Fruit fly (Drosophila melanogaster) whole organism, embryonic: ENCODE results near the gene sqh.
A peak's percentile ranks its signal among the peaks of the same experiment; 100 is the strongest.

Experiments
- Asciz ChIP-seq: fragments of 200-800 bp; sonication (Bioruptor generic); optimal IDR thresholded peaks from 2 replicates; lab custom pipeline; 2017; ENCODE audit warnings: missing biosample characterization, mild to moderate bottlenecking, missing genetic modification characterization, missing genetic modification reagents
- Bteb2 ChIP-seq: fragments of 200-800 bp; sonication (Bioruptor generic); optimal IDR thresholded peaks from 2 replicates; lab custom pipeline; 2016; ENCODE audit warnings: missing biosample characterization, missing genetic modification characterization
- CG12071 ChIP-seq: fragments of 200-800 bp; sonication (Bioruptor generic); optimal IDR thresholded peaks from 3 replicates; lab custom pipeline; 2018; ENCODE audit warnings: missing biosample characterization, mild to moderate bottlenecking, missing genetic modification characterization
- CG1233 ChIP-seq: fragments of 200-800 bp; sonication (Bioruptor generic); optimal IDR thresholded peaks from 4 replicates; lab custom pipeline; 2018; ENCODE audit warnings: missing biosample characterization, mild to moderate bottlenecking, missing genetic modification characterization
- CG1602 ChIP-seq: fragments of 200-800 bp; sonication (Bioruptor generic); optimal IDR thresholded peaks from 3 replicates; lab custom pipeline; 2016; ENCODE audit warnings: missing biosample characterization, missing genetic modification characterization
- CG18011 ChIP-seq: fragments of 200-800 bp; sonication (Bioruptor generic); optimal IDR thresholded peaks from 2 replicates; lab custom pipeline; 2017; ENCODE audit warnings: missing biosample characterization, missing genetic modification characterization, mild to moderate bottlenecking, moderate library complexity, missing genotype
- CG18619 ChIP-seq: fragments of 200-800 bp; sonication (Bioruptor generic); optimal IDR thresholded peaks from 3 replicates; lab custom pipeline; 2017; ENCODE audit warnings: missing biosample characterization, mild to moderate bottlenecking, missing genetic modification characterization
- CG18764 ChIP-seq: fragments of 200-800 bp; sonication (Bioruptor generic); optimal IDR thresholded peaks from 3 replicates; lab custom pipeline; 2016; ENCODE audit warnings: missing biosample characterization, missing genetic modification characterization
- CG2678 ChIP-seq: fragments of 200-800 bp; sonication (Bioruptor generic); optimal IDR thresholded peaks from 3 replicates; lab custom pipeline; 2019; ENCODE audit warnings: missing biosample characterization, mild to moderate bottlenecking, missing genetic modification characterization, moderate library complexity
- CG2875 ChIP-seq: fragments of 200-800 bp; sonication (Bioruptor generic); optimal IDR thresholded peaks from 2 replicates; lab custom pipeline; 2017; ENCODE audit warnings: missing biosample characterization, mild to moderate bottlenecking, missing genetic modification characterization, missing genetic modification reagents
- CG4404 ChIP-seq: fragments of 200-800 bp; sonication (Bioruptor generic); IDR thresholded peaks from 2 replicates; pipeline ENCODE4 v1.3.6; 2022; ENCODE audit warnings: missing biosample characterization, missing genetic modification characterization
- CG7357 ChIP-seq: fragments of 200-800 bp; sonication (Bioruptor generic); IDR thresholded peaks from 3 replicates; pipeline ENCODE4 v1.3.6; 2022; ENCODE audit warnings: missing biosample characterization, missing genetic modification characterization
- CG7372 ChIP-seq: fragments of 200-800 bp; sonication (Bioruptor generic); IDR thresholded peaks from 2 replicates; pipeline ENCODE4 v1.3.6; 2022; ENCODE audit warnings: missing biosample characterization, missing genetic modification characterization
- CG7786 ChIP-seq: fragments of 200-800 bp; sonication (Bioruptor generic); optimal IDR thresholded peaks from 2 replicates; lab custom pipeline; 2016; ENCODE audit warnings: missing biosample characterization, missing genetic modification characterization
- CG8478 ChIP-seq: fragments of >200 bp; optimal IDR thresholded peaks from 2 replicates; lab custom pipeline; 2018
- CHES-1-like ChIP-seq: fragments of 200-800 bp; sonication (Bioruptor generic); optimal IDR thresholded peaks from 2 replicates; lab custom pipeline; 2016; ENCODE audit warnings: missing biosample characterization, missing genetic modification characterization
- Dll ChIP-seq: fragments of 200-800 bp; sonication (Bioruptor generic); IDR thresholded peaks from 4 replicates; pipeline ENCODE4 v1.3.6; 2022; ENCODE audit warnings: missing biosample characterization, missing genetic modification characterization; ENCODE audit not compliant: partially characterized antibody
- Doc2 ChIP-seq: fragments of 200-800 bp; sonication (Bioruptor generic); IDR thresholded peaks from 2 replicates; pipeline ENCODE4 v1.3.6; 2022; ENCODE audit warnings: missing biosample characterization, missing genetic modification characterization
- Gug ChIP-seq: fragments of 200-800 bp; sonication (Bioruptor generic); IDR thresholded peaks from 4 replicates; pipeline ENCODE4 v1.3.6; 2022; ENCODE audit warnings: missing biosample characterization, missing genetic modification characterization
- Hr39 ChIP-seq: fragments of >200 bp; optimal IDR thresholded peaks from 2 replicates; lab custom pipeline; 2017
- Lpt ChIP-seq: fragments of >200 bp; optimal IDR thresholded peaks from 2 replicates; lab custom pipeline; 2018; ENCODE audit warnings: missing biosample characterization, missing genetic modification characterization
- Med ChIP-seq: fragments of 200-800 bp; sonication (Bioruptor generic); peaks from one replicate; lab custom pipeline; 2016; ENCODE audit warnings: missing biosample characterization, missing genetic modification characterization, mild to moderate bottlenecking, inconsistent platforms, moderate library complexity
- Neu2 ChIP-seq: fragments of 200-800 bp; sonication (Bioruptor generic); optimal IDR thresholded peaks from 3 replicates; lab custom pipeline; 2016; ENCODE audit warnings: missing biosample characterization, missing genetic modification characterization, borderline replicate concordance
- Nf-YC ChIP-seq: fragments of 200-800 bp; optimal IDR thresholded peaks from 3 replicates; lab custom pipeline; 2019; ENCODE audit warnings: missing biosample characterization, mild to moderate bottlenecking, missing genetic modification characterization, moderate library complexity
- NfI ChIP-seq: fragments of 200-800 bp; sonication (Bioruptor generic); optimal IDR thresholded peaks from 3 replicates; lab custom pipeline; 2018; ENCODE audit warnings: missing biosample characterization, mild to moderate bottlenecking, missing genetic modification characterization, moderate library complexity
- Oaz ChIP-seq: fragments of 200-800 bp; sonication (Bioruptor generic); IDR thresholded peaks from 2 replicates; pipeline ENCODE4 v1.3.6; 2022; ENCODE audit warnings: missing biosample characterization, missing genetic modification characterization
- Opbp ChIP-seq: fragments of 200-800 bp; sonication (Bioruptor generic); IDR thresholded peaks from 3 replicates; pipeline ENCODE4 v1.3.6; 2022; ENCODE audit warnings: missing biosample characterization, missing genetic modification characterization; ENCODE audit not compliant: partially characterized antibody
- PHDP ChIP-seq: fragments of 200-800 bp; sonication (Bioruptor generic); optimal IDR thresholded peaks from 3 replicates; lab custom pipeline; 2018; ENCODE audit warnings: missing biosample characterization, mild to moderate bottlenecking, missing genetic modification characterization, moderate library complexity
- Sox102F ChIP-seq: fragments of 200-800 bp; sonication (Bioruptor generic); optimal IDR thresholded peaks from 2 replicates; lab custom pipeline; 2018; ENCODE audit warnings: missing biosample characterization, mild to moderate bottlenecking, missing genetic modification characterization, moderate library complexity
- Spps ChIP-seq: fragments of 200-800 bp; sonication (Bioruptor generic); optimal IDR thresholded peaks from 2 replicates; lab custom pipeline; 2018; ENCODE audit warnings: missing biosample characterization, mild to moderate bottlenecking, missing genetic modification characterization
- al ChIP-seq: fragments of 200-800 bp; sonication (Bioruptor generic); IDR thresholded peaks from 2 replicates; pipeline ENCODE4 v1.3.6; 2022; ENCODE audit warnings: missing biosample characterization, missing genetic modification characterization
- aop ChIP-seq: fragments of 200-800 bp; sonication (Bioruptor generic); IDR thresholded peaks from 2 replicates; pipeline ENCODE4 v1.3.6; 2022; ENCODE audit warnings: missing biosample characterization, missing genetic modification characterization
- ash1 ChIP-seq: fragments of 200-800 bp; sonication (Bioruptor generic); optimal IDR thresholded peaks from 2 replicates; lab custom pipeline; 2018; ENCODE audit warnings: missing biosample characterization, mild to moderate bottlenecking, missing genetic modification characterization
- bbx ChIP-seq: fragments of 200-800 bp; sonication (Bioruptor generic); IDR thresholded peaks from 2 replicates; pipeline ENCODE4 v1.3.6; 2022; ENCODE audit warnings: missing biosample characterization, missing genetic modification characterization; ENCODE audit not compliant: partially characterized antibody
- dan ChIP-seq: fragments of 200-800 bp; sonication (Bioruptor generic); IDR thresholded peaks from 2 replicates; pipeline ENCODE4 v1.3.6; 2022; ENCODE audit warnings: missing biosample characterization, missing genetic modification characterization
- dati ChIP-seq: fragments of 200-800 bp; sonication (Bioruptor generic); IDR thresholded peaks from 2 replicates; pipeline ENCODE4 v1.3.6; 2022; ENCODE audit warnings: missing biosample characterization, missing genetic modification characterization
- dimm ChIP-seq: fragments of 200-800 bp; sonication (Bioruptor generic); IDR thresholded peaks from 2 replicates; pipeline ENCODE4 v1.3.6; 2022; ENCODE audit warnings: missing biosample characterization, missing genetic modification characterization
- dm ChIP-seq: fragments of 200-800 bp; sonication (Bioruptor generic); optimal IDR thresholded peaks from 3 replicates; lab custom pipeline; 2016; ENCODE audit warnings: missing biosample characterization, missing genetic modification characterization
- emc ChIP-seq: fragments of 200-800 bp; sonication (Bioruptor generic); optimal IDR thresholded peaks from 2 replicates; lab custom pipeline; 2016; ENCODE audit warnings: missing biosample characterization, missing genetic modification characterization
- fd3F ChIP-seq: fragments of 200-800 bp; sonication (Bioruptor generic); optimal IDR thresholded peaks from 2 replicates; lab custom pipeline; 2018; ENCODE audit warnings: missing biosample characterization, mild to moderate bottlenecking, missing genetic modification characterization, moderate library complexity
- gsb-n ChIP-seq: fragments of 200-800 bp; sonication (Bioruptor generic); optimal IDR thresholded peaks from 3 replicates; lab custom pipeline; 2018; ENCODE audit warnings: missing biosample characterization, mild to moderate bottlenecking, missing genetic modification characterization
- knrl ChIP-seq: fragments of 200-800 bp; sonication (Bioruptor generic); IDR thresholded peaks from 3 replicates; pipeline ENCODE4 v1.3.6; 2022; ENCODE audit warnings: missing biosample characterization, missing genetic modification characterization; ENCODE audit not compliant: partially characterized antibody
- nerfin-1 ChIP-seq: fragments of 200-800 bp; sonication (Bioruptor generic); optimal IDR thresholded peaks from 3 replicates; lab custom pipeline; 2019; ENCODE audit warnings: missing biosample characterization, mild to moderate bottlenecking, missing genetic modification characterization, moderate library complexity
- odd ChIP-seq: fragments of 200-800 bp; sonication (Bioruptor generic); optimal IDR thresholded peaks from 2 replicates; lab custom pipeline; 2017; ENCODE audit warnings: missing biosample characterization, mild to moderate bottlenecking, missing genetic modification characterization
- onecut ChIP-seq: fragments of 200-800 bp; sonication (Bioruptor generic); IDR thresholded peaks from 2 replicates; pipeline ENCODE4 v1.3.6; 2022; ENCODE audit warnings: missing biosample characterization, missing genetic modification characterization
- phol ChIP-seq: fragments of 200-800 bp; sonication (Bioruptor generic); optimal IDR thresholded peaks from 3 replicates; lab custom pipeline; 2018; ENCODE audit warnings: missing biosample characterization, mild to moderate bottlenecking, missing genetic modification characterization, moderate library complexity
- salm ChIP-seq: fragments of 200-800 bp; sonication (Bioruptor generic); optimal IDR thresholded peaks from 2 replicates; lab custom pipeline; 2018; ENCODE audit warnings: missing biosample characterization, mild to moderate bottlenecking, missing genetic modification characterization
- sd ChIP-seq: fragments of 200-800 bp; sonication (Bioruptor generic); optimal IDR thresholded peaks from 3 replicates; lab custom pipeline; 2018; ENCODE audit warnings: missing biosample characterization, mild to moderate bottlenecking, missing genetic modification characterization, moderate library complexity
- sens-2 ChIP-seq: fragments of 200-800 bp; sonication (Bioruptor generic); IDR thresholded peaks from 2 replicates; pipeline ENCODE4 v1.3.6; 2022; ENCODE audit warnings: missing biosample characterization, missing genetic modification characterization
- slbo ChIP-seq: fragments of 200-800 bp; sonication (Bioruptor generic); IDR thresholded peaks from 2 replicates; pipeline ENCODE4 v1.3.6; 2022; ENCODE audit warnings: missing biosample characterization, missing genetic modification characterization
- tup ChIP-seq: fragments of 200-800 bp; sonication (Bioruptor generic); optimal IDR thresholded peaks from 2 replicates; lab custom pipeline; 2016; ENCODE audit warnings: missing biosample characterization, mild to moderate bottlenecking, missing genetic modification characterization, moderate library complexity
- vnd ChIP-seq: fragments of 200-800 bp; sonication (Bioruptor generic); IDR thresholded peaks from 3 replicates; pipeline ENCODE4 v1.3.6; 2022; ENCODE audit warnings: missing biosample characterization, missing genetic modification characterization; ENCODE audit not compliant: partially characterized antibody

Gene sqh

DNA sequence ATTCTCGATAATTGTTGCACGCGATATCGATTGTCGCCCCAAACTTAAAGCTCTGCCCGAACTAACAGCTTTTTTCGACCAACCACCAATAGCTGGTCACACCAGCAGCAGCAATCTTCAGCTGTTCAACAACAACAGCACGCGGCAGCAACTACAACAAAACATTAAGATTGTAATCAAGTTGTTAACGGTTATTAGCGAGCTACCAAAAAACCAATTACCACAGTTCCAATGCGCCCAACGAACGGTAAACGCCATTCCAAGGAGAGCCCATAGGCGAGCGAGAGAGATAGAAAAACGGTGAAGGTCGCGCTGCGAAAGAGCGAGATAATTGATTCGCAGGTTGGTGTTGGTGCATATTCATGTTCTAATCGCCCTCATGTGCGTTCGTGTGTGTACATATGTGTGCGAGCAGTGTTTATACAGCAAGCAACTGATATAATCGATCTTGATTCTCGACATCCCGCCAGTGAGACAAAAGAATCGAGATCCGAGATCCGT, 5.0 kb downstream of the sqh start, which contains the start of gene Efr (continued):
- TF ChIP-seq Sox102F (GFP tag; lab: Kevin White, UChicago): no peak
- no peak for TF ChIP-seq CHES-1-like (GFP tag; lab: Kevin White, UChicago)
- TF ChIP-seq CG1602 (GFP tag; lab: Kevin White, UChicago): no peak
- TF ChIP-seq Oaz (GFP tag; lab: Robert Waterston, UW): no peak
- TF ChIP-seq PHDP (tag; lab: Kevin White, UChicago): no peak
- TF ChIP-seq CG18619 (GFP tag; lab: Kevin White, UChicago): no peak
- TF ChIP-seq phol (tag; lab: Kevin White, UChicago): no peak
- peak; percentile 60; the same call in 2 of the 4 replicates for TF ChIP-seq Dll
- no peak for TF ChIP-seq salm (tag; lab: Kevin White, UChicago)
- no peak for TF ChIP-seq gsb-n (tag; lab: Kevin White, UChicago)
- no peak; the same call in 2 of the 3 replicates for TF ChIP-seq Opbp
- no peak for TF ChIP-seq sens-2 (GFP tag; lab: Robert Waterston, UW)
- no peak for TF ChIP-seq Bteb2 (GFP tag; lab: Kevin White, UChicago)
- TF ChIP-seq fd3F (GFP tag; lab: Kevin White, UChicago): no peak
- TF ChIP-seq knrl (GFP tag; lab: Robert Waterston, UW): no peak
- no peak for TF ChIP-seq nerfin-1 (tag; lab: Kevin White, UChicago)
- no peak for TF ChIP-seq slbo (GFP tag; lab: Robert Waterston, UW)
- no peak for TF ChIP-seq odd (GFP tag; lab: Kevin White, UChicago)
- no peak for TF ChIP-seq dm
- no peak for TF ChIP-seq dati (GFP tag; lab: Robert Waterston, UW)
- no peak for TF ChIP-seq NfI (GFP tag; lab: Kevin White, UChicago)
- no peak for TF ChIP-seq CG2678 (tag; lab: Kevin White, UChicago)
- no peak for TF ChIP-seq Med (GFP tag; lab: Kevin White, UChicago)
- no peak for TF ChIP-seq dimm (GFP tag; lab: Robert Waterston, UW)
- no peak for TF ChIP-seq al (GFP tag; lab: Robert Waterston, UW)
- no peak for TF ChIP-seq CG4404 (GFP tag; lab: Robert Waterston, UW)
- TF ChIP-seq ash1 (GFP tag; lab: Kevin White, UChicago): no peak
- no peak for TF ChIP-seq tup
- no peak for TF ChIP-seq CG7786 (GFP tag; lab: Kevin White, UChicago)
- no peak for TF ChIP-seq Neu2 (GFP tag; lab: Kevin White, UChicago)
- TF ChIP-seq CG18011 (GFP tag; lab: Kevin White, UChicago): no peak
- 0 out of 2 replicates have a peak, but pooled peaks have one; percentile 10 for TF ChIP-seq bbx (GFP tag; lab: Robert Waterston, UW)
- TF ChIP-seq dan (GFP tag; lab: Robert Waterston, UW): no peak
- TF ChIP-seq Lpt (GFP tag; lab: Kevin White, UChicago): no peak
- no peak for TF ChIP-seq Doc2 (GFP tag; lab: Robert Waterston, UW)
- no peak for TF ChIP-seq Gug
- no peak for TF ChIP-seq aop (GFP tag; lab: Robert Waterston, UW)
- TF ChIP-seq sd: peak; percentile 80
- TF ChIP-seq onecut (GFP tag; lab: Robert Waterston, UW): no peak
- peak; percentile 3 for TF ChIP-seq CG1233
- no peak for TF ChIP-seq CG8478 (lab: Kevin White, UChicago)
- no peak for TF ChIP-seq CG7357 (GFP tag; lab: Robert Waterston, UW)
- TF ChIP-seq CG2875 (GFP tag; lab: Kevin White, UChicago): no peak
- no peak for TF ChIP-seq CG12071 (GFP tag; lab: Kevin White, UChicago)
- no peak for TF ChIP-seq CG7372
- TF ChIP-seq Asciz (GFP tag; lab: Kevin White, UChicago): no peak
- TF ChIP-seq emc (GFP tag; lab: Kevin White, UChicago): no peak
- no peak for TF ChIP-seq vnd (GFP tag; lab: Robert Waterston, UW)
- no peak for TF ChIP-seq Spps
- TF ChIP-seq Hr39: no peak
- TF ChIP-seq CG18764: no peak
- peak; percentile 16 for TF ChIP-seq Nf-YC (tag; lab: Kevin White, UChicago)
